Fruit fly (Drosophila melanogaster): ENCODE results near the gene CG15599.

CG15599 gene

DNA sequence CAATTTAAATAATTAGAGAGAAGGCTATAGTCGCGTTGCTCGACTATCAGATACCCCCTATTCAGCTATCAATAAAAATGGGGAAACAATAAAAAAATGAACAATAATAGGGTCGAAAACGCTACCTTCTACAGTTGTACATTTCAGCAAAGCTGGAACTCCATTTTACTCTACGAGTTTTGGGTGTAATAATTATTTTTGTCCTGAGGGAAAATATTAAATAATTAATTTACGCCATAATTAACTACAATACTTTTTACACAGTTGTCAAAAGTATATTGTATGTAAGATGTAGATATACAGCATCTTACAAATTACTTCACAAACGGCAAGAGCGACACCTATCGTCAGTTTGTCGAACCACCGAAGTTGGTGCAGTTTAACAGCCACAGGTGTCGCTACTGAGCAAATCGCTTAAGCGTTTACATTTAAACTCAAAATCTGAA lies 35.3 kb downstream of the CG15599 start (continued):
- TF ChIP-seq Hr51 (GFP tag; optimal IDR thresholded peaks at IDR 0.05) (no peak), Nf-YB (GFP tag; optimal IDR thresholded peaks at IDR 0.05) (no peak), pnt (GFP tag; optimal IDR thresholded peaks at IDR 0.05) (peak; percentile 17), jing (GFP tag; optimal IDR thresholded peaks at IDR 0.05) (no peak), Optix (GFP tag; IDR thresholded peaks at IDR 0.05) (peak; percentile 32; the same call in 1 of the 3 replicates), scrt (GFP tag; optimal IDR thresholded peaks at IDR 0.05) (no peak), Med (GFP tag) (peak; percentile 92), en (GFP tag; optimal IDR thresholded peaks at IDR 0.05) (no peak), CG12391 (tag; optimal IDR thresholded peaks at IDR 0.05) (peak; percentile 12), CG11247 (GFP tag; IDR thresholded peaks at IDR 0.05) (peak; percentile 61; the same call in 1 of the 2 replicates), CG8290 (GFP tag; optimal IDR thresholded peaks at IDR 0.05) (no peak), CG8290 (tag; optimal IDR thresholded peaks at IDR 0.05) (no peak), Neu2 (GFP tag; optimal IDR thresholded peaks at IDR 0.05; ENCODE audit: borderline replicate concordance) (no peak), ash1 (GFP tag; optimal IDR thresholded peaks at IDR 0.05) (no peak), CG15601 (tag; optimal IDR thresholded peaks at IDR 0.05) (peak; percentile 34), sima (GFP tag; optimal IDR thresholded peaks at IDR 0.05) (no peak), lab (GFP tag; optimal IDR thresholded peaks at IDR 0.05) (no peak), org-1 (GFP tag; optimal IDR thresholded peaks at IDR 0.05) (no peak), Hr3 (GFP tag; optimal IDR thresholded peaks at IDR 0.05) (peak; percentile 47), CG17568 (GFP tag; optimal IDR thresholded peaks at IDR 0.05) (no peak), Chrac-16 (GFP tag; optimal IDR thresholded peaks at IDR 0.05) (peak; percentile 43), pum (GFP tag; optimal IDR thresholded peaks at IDR 0.05) (peak; percentile 32), yki (optimal IDR thresholded peaks at IDR 0.05) (no peak), D19A (tag; optimal IDR thresholded peaks at IDR 0.05) (no peak), CG3838 (GFP tag; optimal IDR thresholded peaks at IDR 0.05) (no peak), gem (tag; optimal IDR thresholded peaks at IDR 0.05) (peak; percentile 44), repo (GFP tag; optimal IDR thresholded peaks at IDR 0.05) (no peak), CG7987 (GFP tag; optimal IDR thresholded peaks at IDR 0.05) (no peak), Fer1 (GFP tag; optimal IDR thresholded peaks at IDR 0.05) (no peak), H2.0 (GFP tag; IDR thresholded peaks at IDR 0.05) (0 out of 2 replicates have a peak, but pooled peaks have one; percentile 26), grau (tag; optimal IDR thresholded peaks at IDR 0.05) (peak; percentile 34), CG10462 (GFP tag; optimal IDR thresholded peaks at IDR 0.05) (no peak), CG16863 (GFP tag; optimal IDR thresholded peaks at IDR 0.05) (peak; percentile 29), CG4424 (GFP tag; optimal IDR thresholded peaks at IDR 0.05) (peak; percentile 8), Ptx1 (GFP tag; IDR thresholded peaks at IDR 0.05) (peak; percentile 55), Xrp1 (GFP tag; IDR thresholded peaks at IDR 0.05) (no peak), NFAT (GFP tag; IDR thresholded peaks at IDR 0.05) (peak; percentile 72), bigmax (GFP tag; optimal IDR thresholded peaks at IDR 0.05) (no peak), CG15479 (GFP tag; optimal IDR thresholded peaks at IDR 0.05) (no peak), HmgZ (tag; optimal IDR thresholded peaks at IDR 0.05) (peak; percentile 35), aop (GFP tag; IDR thresholded peaks at IDR 0.05) (no peak), CG32772 (GFP tag; IDR thresholded peaks at IDR 0.05) (0 out of 2 replicates have a peak, but pooled peaks have one; percentile 40), CG9932 (GFP tag; IDR thresholded peaks at IDR 0.05) (peak; percentile 59; the same call in 1 of the 2 replicates), eyg (GFP tag; optimal IDR thresholded peaks at IDR 0.05) (no peak), gsb-n (tag; optimal IDR thresholded peaks at IDR 0.05) (peak; percentile 19), fu2 (GFP tag; optimal IDR thresholded peaks at IDR 0.05) (no peak), eve (GFP tag; optimal IDR thresholded peaks at IDR 0.05) (no peak), BEAF-32 (GFP tag; optimal IDR thresholded peaks at IDR 0.05) (no peak), unc-4 (GFP tag; IDR thresholded peaks at IDR 0.05; ENCODE audit: partially characterized antibody) (no peak), zfh2 (GFP tag; optimal IDR thresholded peaks at IDR 0.05) (peak; percentile 1), caup (GFP tag; optimal IDR thresholded peaks at IDR 0.05; ENCODE audit: severe bottlenecking) (no peak), CG3995 (GFP tag; optimal IDR thresholded peaks at IDR 0.05) (no peak)

Measured in whole organism, embryonic.